Worm (Caenorhabditis elegans): ENCODE measurements around the gene C35D10.12.

The C35D10.12 gene

DNA sequence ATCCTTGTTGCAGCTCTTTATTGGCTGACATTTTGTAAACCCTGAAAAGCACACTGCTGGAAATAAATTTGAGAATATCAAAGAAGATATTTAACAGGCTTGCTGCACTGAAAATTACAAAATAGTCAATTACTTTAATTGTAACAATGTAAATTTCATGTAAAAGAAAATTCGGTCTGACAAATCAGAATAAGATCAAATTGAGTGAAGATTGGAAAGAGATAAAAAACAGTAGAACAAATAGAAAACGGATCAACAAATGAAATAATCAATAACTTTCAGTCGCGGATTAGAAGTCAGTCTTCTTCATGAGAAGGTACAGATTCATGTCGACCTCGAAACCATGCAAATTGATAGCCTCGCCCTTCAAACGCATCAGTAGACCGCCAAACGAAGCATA is 42.5 kb upstream of the C35D10.12 start, which contains the start of gene rars-1:
Gene rars-1, minus strand, starts transcription at position 101 of the 400 bp plus-strand sequence.
- TF ChIP-seq unc-130 (GFP tag; optimal IDR thresholded peaks at IDR 0.05) (no peak), unc-62 (GFP tag; optimal IDR thresholded peaks at IDR 0.05 in 1 of 2) (peak in 1 of 2 experiments; percentile 57), unc-62 (tag; optimal IDR thresholded peaks at IDR 0.05) (no peak), F44E2.7 (GFP tag; IDR thresholded peaks at IDR 0.05) (no peak), daf-8 (GFP tag; IDR thresholded peaks at IDR 0.05) (no peak)

DNA sequence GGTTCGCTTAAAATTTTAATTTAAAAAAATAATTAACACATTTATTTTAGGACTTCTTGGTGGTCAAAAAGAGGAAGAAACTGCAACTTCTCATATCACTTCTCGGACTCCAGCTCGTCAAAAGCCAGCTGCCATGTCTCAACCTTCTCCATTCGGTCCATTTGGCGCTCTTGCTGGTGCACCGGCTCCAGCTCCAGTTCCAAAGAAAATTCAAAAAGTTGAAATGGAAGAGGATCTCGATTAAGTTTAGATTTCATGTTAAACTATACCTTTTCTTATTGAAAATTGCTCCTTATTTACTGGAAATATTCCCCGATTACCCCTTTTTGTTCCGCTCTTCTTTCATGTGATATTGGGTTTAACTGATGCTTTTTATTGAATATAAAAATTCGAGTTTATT is 39.2 kb upstream of the C35D10.12 start:
- TF ChIP-seq gei-8 (GFP tag; optimal IDR thresholded peaks at IDR 0.05) (no peak), arid-1 (GFP tag; conservative IDR thresholded peaks at IDR 0.05) (no peak), aha-1 (tag) (peak; percentile 93), dmd-9 (GFP tag; IDR thresholded peaks at IDR 0.05) (no peak), dmd-6 (GFP tag; IDR thresholded peaks at IDR 0.05) (no peak), egl-27 (tag; optimal IDR thresholded peaks at IDR 0.05) (no peak)

DNA sequence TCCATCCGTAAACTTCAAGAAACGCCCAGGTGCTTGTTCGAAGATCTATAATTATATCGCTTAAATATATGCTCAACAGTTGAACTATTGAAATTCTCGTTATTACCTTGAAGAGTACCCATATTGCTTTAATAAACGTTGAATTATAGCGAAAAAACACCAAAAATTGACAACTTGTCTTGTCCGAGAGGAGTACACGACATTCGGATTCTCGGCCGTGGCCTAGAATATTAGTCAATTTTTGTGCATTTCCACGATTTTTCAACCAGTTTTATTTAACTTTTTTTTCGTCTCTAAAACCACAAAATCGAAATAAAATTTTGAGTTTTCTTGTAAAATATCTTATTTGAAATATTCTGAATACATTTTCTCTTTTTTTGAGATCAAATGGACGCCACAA is 37.7 kb upstream of the C35D10.12 start, which contains the start of the genes F26F4.9 and cee-1:
Gene F26F4.9, minus strand, starts transcription at position 205 of the 400 bp plus-strand sequence.
Gene cee-1, plus strand, starts transcription at position 383 of the 400 bp plus-strand sequence.
- no peak for TF ChIP-seq spr-1 (tag; optimal IDR thresholded peaks at IDR 0.05)
- TF ChIP-seq unc-130 (GFP tag; optimal IDR thresholded peaks at IDR 0.05) = peak; percentile 86
- peak; percentile 3 for TF ChIP-seq hlh-11 (tag; optimal IDR thresholded peaks at IDR 0.05)
- TF ChIP-seq lsy-2 (tag; optimal IDR thresholded peaks at IDR 0.05) = peak in 1 of 2 experiments; percentile 74
- no peak for TF ChIP-seq daf-19 (GFP tag; conservative IDR thresholded peaks at IDR 0.05)
- TF ChIP-seq nhr-28 (tag; optimal IDR thresholded peaks at IDR 0.05) = peak; percentile 8
- peak; percentile 97 for TF ChIP-seq mes-2 (tag; optimal IDR thresholded peaks at IDR 0.05; ENCODE audit: poor library complexity, severe bottlenecking)
- peak; percentile 73 for TF ChIP-seq ZK337.2 (GFP tag; IDR thresholded peaks at IDR 0.05)
- peak; percentile 4 for TF ChIP-seq F49E8.2 (tag; optimal IDR thresholded peaks at IDR 0.05; ENCODE audit: borderline replicate concordance)
- TF ChIP-seq mxl-3 (GFP tag; optimal IDR thresholded peaks at IDR 0.05) = no peak
- TF ChIP-seq dve-1 (tag; optimal IDR thresholded peaks at IDR 0.05; ENCODE audit: insufficient read depth) = peak; percentile 44
- 0 out of 2 replicates have a peak, but pooled peaks have one; percentile 15 for TF ChIP-seq Y48G9A.11 (GFP tag; IDR thresholded peaks at IDR 0.05)
- TF ChIP-seq nhr-111 (GFP tag; optimal IDR thresholded peaks at IDR 0.05) = no peak
- no peak for TF ChIP-seq saeg-2 (GFP tag; IDR thresholded peaks at IDR 0.05)
- peak; percentile 38 for TF ChIP-seq mep-1 (tag; optimal IDR thresholded peaks at IDR 0.05)
- TF ChIP-seq dmd-9 (GFP tag; IDR thresholded peaks at IDR 0.05) = 0 out of 2 replicates have a peak, but pooled peaks have one; percentile 37
- no peak for TF ChIP-seq egl-43 (GFP tag; IDR thresholded peaks at IDR 0.05)
- TF ChIP-seq zip-2 (tag; optimal IDR thresholded peaks at IDR 0.05) = no peak
- peak; percentile 32 for TF ChIP-seq rbr-2 (tag; optimal IDR thresholded peaks at IDR 0.05)
- peak; percentile 86 for TF ChIP-seq aha-1 (tag)
- TF ChIP-seq unc-39 (tag; optimal IDR thresholded peaks at IDR 0.05) = no peak
- TF ChIP-seq D1046.2 (GFP tag; IDR thresholded peaks at IDR 0.05) = no peak
- peak in 1 of 2 experiments; percentile 70 for TF ChIP-seq hif-1 (tag; optimal IDR thresholded peaks at IDR 0.05)
- TF ChIP-seq dpl-1 (GFP tag; optimal IDR thresholded peaks at IDR 0.05) = peak; percentile 78
- TF ChIP-seq dmd-6 (GFP tag; IDR thresholded peaks at IDR 0.05) = peak; percentile 19; the same call in 1 of the 2 replicates
- TF ChIP-seq nhr-237 (tag; optimal IDR thresholded peaks at IDR 0.05) = no peak
- TF ChIP-seq daf-16 (GFP tag; optimal IDR thresholded peaks at IDR 0.05) = no peak
- TF ChIP-seq daf-16 (tag; optimal IDR thresholded peaks at IDR 0.05) = peak; percentile 33
- no peak for TF ChIP-seq fkh-10 (GFP tag; optimal IDR thresholded peaks at IDR 0.05)
- TF ChIP-seq ZK546.5 (tag; optimal IDR thresholded peaks at IDR 0.05) = no peak
- no peak for TF ChIP-seq php-3 (GFP tag; IDR thresholded peaks at IDR 0.05)
- TF ChIP-seq skn-1 (tag; optimal IDR thresholded peaks at IDR 0.05) = no peak
